Fruit fly (Drosophila melanogaster): ENCODE data around the gene dyw.

dyw gene

DNA sequence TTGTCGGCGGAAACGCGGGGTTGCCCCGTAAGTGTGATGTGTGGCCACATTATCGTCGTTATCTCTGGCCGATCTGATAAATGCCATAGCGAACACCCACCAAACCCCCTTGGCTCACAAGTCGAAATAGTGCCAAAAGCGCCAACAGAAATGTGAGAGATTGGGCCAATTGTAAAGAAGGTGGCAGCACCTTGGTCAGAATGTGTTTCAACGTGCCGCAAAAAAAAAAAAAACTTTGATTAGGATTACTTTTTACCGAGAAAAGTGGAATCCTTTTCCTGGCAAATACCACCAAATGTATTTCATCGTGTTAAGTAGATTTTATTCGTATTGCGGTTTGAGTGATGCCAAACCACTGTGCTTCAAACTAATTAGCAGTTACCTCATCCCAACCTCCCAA lies 49.3 kb upstream of the dyw start (continued):
- no peak for TF ChIP-seq CG10631 (GFP tag; optimal IDR thresholded peaks at IDR 0.05)
- peak; percentile 28 for TF ChIP-seq net (GFP tag; optimal IDR thresholded peaks at IDR 0.05)
- TF ChIP-seq CG3032 (tag; optimal IDR thresholded peaks at IDR 0.05) = no peak
- TF ChIP-seq achi (GFP tag; optimal IDR thresholded peaks at IDR 0.05) = peak; percentile 35
- no peak for TF ChIP-seq CG16779 (tag; optimal IDR thresholded peaks at IDR 0.05)
- peak; percentile 28 for TF ChIP-seq CG34406 (GFP tag; optimal IDR thresholded peaks at IDR 0.05)
- no peak for TF ChIP-seq CG8319 (GFP tag; optimal IDR thresholded peaks at IDR 0.05)
- TF ChIP-seq CG11294 (GFP tag; IDR thresholded peaks at IDR 0.05) = peak; percentile 55
- no peak for TF ChIP-seq CG6276 (GFP tag; optimal IDR thresholded peaks at IDR 0.05)
- peak; percentile 31 for TF ChIP-seq topi (GFP tag; optimal IDR thresholded peaks at IDR 0.05)
- TF ChIP-seq CG1621 (tag; optimal IDR thresholded peaks at IDR 0.05) = no peak
- TF ChIP-seq CG6163 (GFP tag; IDR thresholded peaks at IDR 0.05) = peak; percentile 66
- no peak for TF ChIP-seq CG6854 (GFP tag; optimal IDR thresholded peaks at IDR 0.05)

- TF ChIP-seq Sox14 (GFP tag; optimal IDR thresholded peaks at IDR 0.05) (no peak), Sox15 (GFP tag; optimal IDR thresholded peaks at IDR 0.05) (no peak), CG11294 (GFP tag; IDR thresholded peaks at IDR 0.05) (no peak), net (GFP tag; optimal IDR thresholded peaks at IDR 0.05) (peak; percentile 16), CG34406 (GFP tag; optimal IDR thresholded peaks at IDR 0.05) (no peak), Smox (GFP tag; optimal IDR thresholded peaks at IDR 0.05) (no peak), esn (GFP tag; optimal IDR thresholded peaks at IDR 0.05) (no peak), Hr38 (GFP tag; optimal IDR thresholded peaks at IDR 0.05) (no peak), CG6276 (GFP tag; optimal IDR thresholded peaks at IDR 0.05) (no peak), Hr4 (GFP tag; optimal IDR thresholded peaks at IDR 0.05) (no peak), Eip78C (GFP tag) (peak; percentile 34), CG6808 (GFP tag; optimal IDR thresholded peaks at IDR 0.05) (peak; percentile 53), fd59A (GFP tag; optimal IDR thresholded peaks at IDR 0.05) (no peak), Ets21C (GFP tag; optimal IDR thresholded peaks at IDR 0.05) (no peak), achi (GFP tag; optimal IDR thresholded peaks at IDR 0.05) (no peak), Hr39 (GFP tag; optimal IDR thresholded peaks at IDR 0.05) (no peak), Sox102F (GFP tag; optimal IDR thresholded peaks at IDR 0.05) (no peak), CG7368 (GFP tag; optimal IDR thresholded peaks at IDR 0.05) (no peak), CG3919 (GFP tag; optimal IDR thresholded peaks at IDR 0.05) (no peak), vri (GFP tag; optimal IDR thresholded peaks at IDR 0.05) (peak; percentile 92), CG9139 (GFP tag; optimal IDR thresholded peaks at IDR 0.05) (no peak), pdm3 (GFP tag; optimal IDR thresholded peaks at IDR 0.05) (no peak), CG8319 (GFP tag; optimal IDR thresholded peaks at IDR 0.05) (no peak), Met (GFP tag; optimal IDR thresholded peaks at IDR 0.05) (no peak), dac (GFP tag; optimal IDR thresholded peaks at IDR 0.05) (no peak), CG6163 (GFP tag; IDR thresholded peaks at IDR 0.05) (peak; percentile 68; the same call in 2 of the 3 replicates), CG8119 (GFP tag; IDR thresholded peaks at IDR 0.05) (peak; percentile 68; the same call in 2 of the 3 replicates), fd85E (GFP tag; optimal IDR thresholded peaks at IDR 0.05) (no peak), CG1621 (tag; optimal IDR thresholded peaks at IDR 0.05) (no peak), lz (GFP tag; optimal IDR thresholded peaks at IDR 0.05) (no peak), ss (GFP tag; optimal IDR thresholded peaks at IDR 0.05) (peak in 1 of 2 experiments; percentile 61), Blimp-1 (GFP tag; optimal IDR thresholded peaks at IDR 0.05) (no peak), spab (GFP tag; optimal IDR thresholded peaks at IDR 0.05) (no peak), CG11902 (GFP tag; optimal IDR thresholded peaks at IDR 0.05) (no peak), CG3032 (tag; optimal IDR thresholded peaks at IDR 0.05) (no peak), CG15336 (GFP tag; IDR thresholded peaks at IDR 0.05) (peak; percentile 58), CG10631 (GFP tag; optimal IDR thresholded peaks at IDR 0.05) (no peak), CG4318 (GFP tag; optimal IDR thresholded peaks at IDR 0.05) (no peak), CG31627 (GFP tag; optimal IDR thresholded peaks at IDR 0.05) (no peak), svp (GFP tag) (no peak), Lpt (GFP tag; optimal IDR thresholded peaks at IDR 0.05) (no peak), Eip93F (GFP tag; optimal IDR thresholded peaks at IDR 0.05) (no peak), OdsH (GFP tag; optimal IDR thresholded peaks at IDR 0.05) (no peak), salr (GFP tag; optimal IDR thresholded peaks at IDR 0.05) (no peak), eg (GFP tag; IDR thresholded peaks at IDR 0.05) (peak; percentile 66; the same call in 2 of the 3 replicates), topi (GFP tag; optimal IDR thresholded peaks at IDR 0.05) (no peak), cyc (GFP tag; optimal IDR thresholded peaks at IDR 0.05) (no peak), CG16779 (tag; optimal IDR thresholded peaks at IDR 0.05) (peak; percentile 64)
Observed at dm6 chrX:2742067-2742466, 48.4 kb upstream of the dyw start.

All from whole organism, prepupa.